Fruit fly (Drosophila melanogaster) whole organism, embryonic: ENCODE data around the gene CG6420.
A peak's percentile ranks its signal among the peaks of the same experiment; 100 is the strongest.

ENCODE experiments used
- Asciz ChIP-seq: fragments of 200-800 bp; sonication (Bioruptor generic); optimal IDR thresholded peaks from 2 replicates; lab custom pipeline; 2017; ENCODE audit warnings: missing biosample characterization, mild to moderate bottlenecking, missing genetic modification characterization, missing genetic modification reagents
- CG15011 ChIP-seq: fragments of 200-800 bp; sonication (Bioruptor generic); optimal IDR thresholded peaks from 3 replicates; lab custom pipeline; 2018; ENCODE audit warnings: missing biosample characterization, mild to moderate bottlenecking, missing genetic modification characterization
- CG16779 ChIP-seq: fragments of 200-800 bp; sonication (Bioruptor generic); IDR thresholded peaks from 2 replicates; pipeline ENCODE4 v1.3.6; 2022; ENCODE audit warnings: missing biosample characterization, missing genetic modification characterization
- CG16813 ChIP-seq: fragments of 200-800 bp; sonication (Bioruptor generic); IDR thresholded peaks from 3 replicates; pipeline ENCODE4 v1.3.6; 2022; ENCODE audit warnings: missing biosample characterization, missing genetic modification characterization; ENCODE audit not compliant: partially characterized antibody
- CG18599 ChIP-seq: fragments of 200-800 bp; sonication (Bioruptor generic); optimal IDR thresholded peaks from 3 replicates; lab custom pipeline; 2017; ENCODE audit warnings: missing biosample characterization, missing genetic modification characterization, mild to moderate bottlenecking, moderate library complexity, missing genetic modification reagents
- CG31441 ChIP-seq: fragments of 200-800 bp; sonication (Bioruptor generic); IDR thresholded peaks from 2 replicates; pipeline ENCODE4 v1.3.6; 2022; ENCODE audit warnings: missing biosample characterization, missing genetic modification characterization
- CG34224 ChIP-seq: fragments of 200-800 bp; sonication (Bioruptor generic); IDR thresholded peaks from 3 replicates; pipeline ENCODE4 v1.3.6; 2022; ENCODE audit warnings: missing biosample characterization, missing genetic modification characterization; ENCODE audit not compliant: partially characterized antibody
- CG34422 ChIP-seq: fragments of 200-800 bp; sonication (Bioruptor generic); IDR thresholded peaks from 3 replicates; pipeline ENCODE4 v1.3.6; 2022; ENCODE audit warnings: missing biosample characterization, missing genetic modification characterization
- CG4328 ChIP-seq: fragments of 200-800 bp; sonication (Bioruptor generic); optimal IDR thresholded peaks from 3 replicates; lab custom pipeline; 2017; ENCODE audit warnings: missing biosample characterization, missing genetic modification reagents, missing genetic modification characterization
- CG4707 ChIP-seq: fragments of 200-800 bp; sonication (Bioruptor generic); optimal IDR thresholded peaks from 2 replicates; lab custom pipeline; 2018; ENCODE audit warnings: missing biosample characterization, mild to moderate bottlenecking, missing genetic modification characterization, moderate library complexity
- CG5245 ChIP-seq: fragments of 200-800 bp; sonication (Bioruptor generic); optimal IDR thresholded peaks from 3 replicates; lab custom pipeline; 2016; ENCODE audit warnings: missing biosample characterization, missing genetic modification characterization
- CG6272 ChIP-seq: fragments of 200-800 bp; sonication (Bioruptor generic); IDR thresholded peaks from 2 replicates; pipeline ENCODE4 v1.3.6; 2022; ENCODE audit warnings: missing biosample characterization, missing genetic modification characterization
- CG7987 ChIP-seq: fragments of 200-800 bp; sonication (Bioruptor generic); optimal IDR thresholded peaks from 2 replicates; lab custom pipeline; 2018; ENCODE audit warnings: missing biosample characterization, mild to moderate bottlenecking, missing genetic modification characterization, moderate library complexity
- CG8388 ChIP-seq: fragments of 200-800 bp; sonication (Bioruptor generic); optimal IDR thresholded peaks from 2 replicates; lab custom pipeline; 2019; ENCODE audit warnings: missing biosample characterization, mild to moderate bottlenecking, missing genetic modification characterization, moderate library complexity
- CoRest ChIP-seq: fragments of 200-800 bp; sonication (Bioruptor generic); optimal IDR thresholded peaks from 3 replicates; lab custom pipeline; 2018; ENCODE audit warnings: missing biosample characterization, mild to moderate bottlenecking, missing genetic modification characterization, moderate library complexity
- Dbx ChIP-seq: fragments of 200-800 bp; sonication (Bioruptor generic); IDR thresholded peaks from 3 replicates; pipeline ENCODE4 v1.3.6; 2022; ENCODE audit warnings: missing biosample characterization, missing genetic modification characterization
- Dp ChIP-seq: fragments of 200-800 bp; sonication (Bioruptor generic); optimal IDR thresholded peaks from 2 replicates; lab custom pipeline; 2018; ENCODE audit warnings: missing biosample characterization, mild to moderate bottlenecking, missing genetic modification characterization, moderate library complexity
- E2f1 ChIP-seq: fragments of 200-800 bp; sonication (Bioruptor generic); IDR thresholded peaks from 2 replicates; pipeline ENCODE4 v1.3.6; 2022; ENCODE audit warnings: missing biosample characterization, missing genetic modification characterization
- HLH4C ChIP-seq: fragments of 200-800 bp; sonication (Bioruptor generic); IDR thresholded peaks from 3 replicates; pipeline ENCODE4 v1.3.6; 2022; ENCODE audit warnings: missing biosample characterization, missing genetic modification characterization; ENCODE audit not compliant: partially characterized antibody
- Lhr ChIP-seq: fragments of 200-800 bp; sonication (Bioruptor generic); optimal IDR thresholded peaks from 3 replicates; lab custom pipeline; 2017; ENCODE audit warnings: mild to moderate bottlenecking, missing biosample characterization, missing genetic modification reagents, missing genetic modification characterization
- Nf-YC ChIP-seq: fragments of 200-800 bp; optimal IDR thresholded peaks from 3 replicates; lab custom pipeline; 2019; ENCODE audit warnings: missing biosample characterization, mild to moderate bottlenecking, missing genetic modification characterization, moderate library complexity
- Opbp ChIP-seq: fragments of 200-800 bp; sonication (Bioruptor generic); IDR thresholded peaks from 3 replicates; pipeline ENCODE4 v1.3.6; 2022; ENCODE audit warnings: missing biosample characterization, missing genetic modification characterization; ENCODE audit not compliant: partially characterized antibody
- Scr ChIP-seq: fragments of 200-800 bp; sonication (Bioruptor generic); IDR thresholded peaks from 2 replicates; pipeline ENCODE4 v1.3.6; 2022; ENCODE audit warnings: missing biosample characterization, missing genetic modification characterization; ENCODE audit not compliant: partially characterized antibody
- amos ChIP-seq: fragments of 200-800 bp; sonication (Bioruptor generic); IDR thresholded peaks from 2 replicates; pipeline ENCODE4 v1.3.6; 2022; ENCODE audit warnings: missing biosample characterization, missing genetic modification characterization; ENCODE audit not compliant: partially characterized antibody
- cas ChIP-seq: fragments of 200-800 bp; sonication (Bioruptor generic); IDR thresholded peaks from 2 replicates; pipeline ENCODE4 v1.3.6; 2022; ENCODE audit warnings: missing biosample characterization, missing genetic modification characterization
- cato ChIP-seq: fragments of 200-800 bp; sonication (Bioruptor generic); optimal IDR thresholded peaks from 2 replicates; lab custom pipeline; 2016; ENCODE audit warnings: missing biosample characterization, missing genetic modification characterization, borderline replicate concordance
- crol ChIP-seq: fragments of 200-800 bp; sonication (Bioruptor generic); IDR thresholded peaks from 2 replicates; pipeline ENCODE4 v1.3.6; 2022; ENCODE audit warnings: missing biosample characterization, missing genetic modification characterization
- inv ChIP-seq: fragments of 200-800 bp; sonication (Bioruptor generic); IDR thresholded peaks from 2 replicates; pipeline ENCODE4 v1.3.6; 2022; ENCODE audit warnings: missing biosample characterization, missing genetic modification characterization; ENCODE audit not compliant: partially characterized antibody
- luna ChIP-seq: fragments of 200-800 bp; sonication (Bioruptor generic); optimal IDR thresholded peaks from 2 replicates; lab custom pipeline; 2016; ENCODE audit warnings: missing biosample characterization, missing genetic modification characterization
- mld ChIP-seq: fragments of 200-800 bp; sonication (Bioruptor generic); IDR thresholded peaks from 3 replicates; pipeline ENCODE4 v1.3.6; 2022; ENCODE audit warnings: missing biosample characterization, missing genetic modification characterization; ENCODE audit not compliant: partially characterized antibody
- nmo ChIP-seq: fragments of 200-800 bp; sonication (Bioruptor generic); optimal IDR thresholded peaks from 2 replicates; lab custom pipeline; 2018; ENCODE audit warnings: missing biosample characterization, mild to moderate bottlenecking, missing genetic modification characterization, moderate library complexity
- pzg ChIP-seq: fragments of 200-800 bp; sonication (Bioruptor generic); optimal IDR thresholded peaks from 3 replicates; lab custom pipeline; 2018; ENCODE audit warnings: missing biosample characterization, mild to moderate bottlenecking, missing genetic modification characterization, moderate library complexity
- row ChIP-seq: fragments of 200-800 bp; sonication (Bioruptor generic); IDR thresholded peaks from 3 replicates; pipeline ENCODE4 v1.3.6; 2022; ENCODE audit warnings: missing biosample characterization, missing genetic modification characterization
- sima ChIP-seq: fragments of 200-800 bp; sonication (Bioruptor generic); optimal IDR thresholded peaks from 2 replicates; lab custom pipeline; 2016; ENCODE audit warnings: missing biosample characterization, missing genetic modification characterization
- sqz ChIP-seq: fragments of 200-800 bp; sonication (Bioruptor generic); optimal IDR thresholded peaks from 3 replicates; lab custom pipeline; 2018; ENCODE audit warnings: missing biosample characterization, mild to moderate bottlenecking, missing genetic modification characterization
- stwl ChIP-seq: fragments of 200-800 bp; sonication (Bioruptor generic); optimal IDR thresholded peaks from 3 replicates; lab custom pipeline; 2018; ENCODE audit warnings: missing biosample characterization, mild to moderate bottlenecking, missing genetic modification characterization, moderate library complexity
- tap ChIP-seq: fragments of 200-800 bp; optimal IDR thresholded peaks from 3 replicates; lab custom pipeline; 2019; ENCODE audit warnings: missing biosample characterization, mild to moderate bottlenecking, missing genetic modification characterization, moderate library complexity
- vnd ChIP-seq: fragments of 200-800 bp; sonication (Bioruptor generic); IDR thresholded peaks from 3 replicates; pipeline ENCODE4 v1.3.6; 2022; ENCODE audit warnings: missing biosample characterization, missing genetic modification characterization; ENCODE audit not compliant: partially characterized antibody
- wor ChIP-seq: fragments of 200-800 bp; sonication (Bioruptor generic); IDR thresholded peaks from 2 replicates; pipeline ENCODE4 v1.3.6; 2022; ENCODE audit warnings: missing biosample characterization, missing genetic modification characterization
- yki ChIP-seq: fragments of >200 bp; optimal IDR thresholded peaks from 3 replicates; lab custom pipeline; 2018

Gene CG6420

dm6 chr3R:26724977-26725612 lies at the start of gene CG6420 (continued):
- peak; percentile 89 for TF ChIP-seq Scr (GFP tag; lab: Robert Waterston, UW)
- no peak for TF ChIP-seq E2f1 (GFP tag; lab: Robert Waterston, UW)
- TF ChIP-seq CoRest (tag; lab: Kevin White, UChicago) = peak; percentile 5
- TF ChIP-seq tap (tag; lab: Kevin White, UChicago) = no peak
- no peak for TF ChIP-seq wor
- no peak for TF ChIP-seq cato (GFP tag; lab: Kevin White, UChicago)
- no peak for TF ChIP-seq CG16779
- TF ChIP-seq stwl (tag; lab: Kevin White, UChicago) = peak; percentile 46
- no peak for TF ChIP-seq Asciz
- TF ChIP-seq sqz (GFP tag; lab: Kevin White, UChicago) = no peak
- no peak for TF ChIP-seq sima (GFP tag; lab: Kevin White, UChicago)
- peak; percentile 62 for TF ChIP-seq Lhr (GFP tag; lab: Kevin White, UChicago)
- peak; percentile 54; the same call in 1 of the 3 replicates for TF ChIP-seq row (GFP tag; lab: Robert Waterston, UW)
- TF ChIP-seq vnd (GFP tag; lab: Robert Waterston, UW) = peak; percentile 76
- no peak for TF ChIP-seq CG5245 (GFP tag; lab: Kevin White, UChicago)
- no peak for TF ChIP-seq CG4707 (GFP tag; lab: Kevin White, UChicago)
- no peak for TF ChIP-seq CG4328 (GFP tag; lab: Kevin White, UChicago)
- peak; percentile 86 for TF ChIP-seq inv
- no peak for TF ChIP-seq CG15011
- peak; percentile 73 for TF ChIP-seq nmo (GFP tag; lab: Kevin White, UChicago)
- TF ChIP-seq pzg (GFP tag; lab: Kevin White, UChicago) = peak; percentile 68
- TF ChIP-seq amos = peak; percentile 93
- 0 out of 3 replicates have a peak, but pooled peaks have one; percentile 10 for TF ChIP-seq Dbx (GFP tag; lab: Robert Waterston, UW)
- TF ChIP-seq CG34422 = no peak
- TF ChIP-seq Opbp (GFP tag; lab: Robert Waterston, UW) = peak; percentile 87
- TF ChIP-seq luna (GFP tag; lab: Kevin White, UChicago) = no peak
- peak; percentile 65 for TF ChIP-seq Nf-YC (tag; lab: Kevin White, UChicago)
- TF ChIP-seq CG16813 (GFP tag; lab: Robert Waterston, UW) = peak; percentile 88
- TF ChIP-seq yki (lab: Kevin White, UChicago) = no peak
- 0 out of 3 replicates have a peak, but pooled peaks have one; percentile 16 for TF ChIP-seq mld (GFP tag; lab: Robert Waterston, UW)
- peak; percentile 83 for TF ChIP-seq CG34224 (GFP tag; lab: Robert Waterston, UW)
- 0 out of 2 replicates have a peak, but pooled peaks have one; percentile 16 for TF ChIP-seq CG31441
- no peak for TF ChIP-seq CG7987
- TF ChIP-seq CG18599 (GFP tag; lab: Kevin White, UChicago) = no peak
- peak; percentile 61 for TF ChIP-seq crol (GFP tag; lab: Robert Waterston, UW)
- TF ChIP-seq Dp = peak; percentile 87
- TF ChIP-seq cas (GFP tag; lab: Robert Waterston, UW) = no peak
- TF ChIP-seq HLH4C (GFP tag; lab: Robert Waterston, UW) = peak; percentile 79
- TF ChIP-seq CG6272 = no peak
- TF ChIP-seq CG8388 = no peak
- TF ChIP-seq, all 482 proteins: peak for 75
